Fruit fly (Drosophila melanogaster) Kc167 (cell line): ENCODE measurements around the gene PK2-R2.

ENCODE experiments used
- Myc ChIP-seq: fragments of >200 bp; optimal IDR thresholded peaks from 2 replicates; lab custom pipeline; 2017; ENCODE audit warnings: missing external identifiers
- Sin3A ChIP-seq: fragments of >200 bp; optimal IDR thresholded peaks from 2 replicates; lab custom pipeline; 2018; ENCODE audit warnings: missing external identifiers
- h ChIP-seq: fragments of >200 bp; optimal IDR thresholded peaks from 3 replicates; lab custom pipeline; 2018; ENCODE audit warnings: missing external identifiers
- insv ChIP-seq: fragments of >200 bp; optimal IDR thresholded peaks from 3 replicates; lab custom pipeline; 2018; ENCODE audit warnings: missing external identifiers
- psq ChIP-seq: fragments of >200 bp; optimal IDR thresholded peaks from 2 replicates; lab custom pipeline; 2017; ENCODE audit warnings: missing external identifiers
- ttk ChIP-seq: sonication (Bioruptor generic); optimal IDR thresholded peaks from 2 replicates; lab custom pipeline; 2017; ENCODE audit warnings: missing external identifiers

DNA sequence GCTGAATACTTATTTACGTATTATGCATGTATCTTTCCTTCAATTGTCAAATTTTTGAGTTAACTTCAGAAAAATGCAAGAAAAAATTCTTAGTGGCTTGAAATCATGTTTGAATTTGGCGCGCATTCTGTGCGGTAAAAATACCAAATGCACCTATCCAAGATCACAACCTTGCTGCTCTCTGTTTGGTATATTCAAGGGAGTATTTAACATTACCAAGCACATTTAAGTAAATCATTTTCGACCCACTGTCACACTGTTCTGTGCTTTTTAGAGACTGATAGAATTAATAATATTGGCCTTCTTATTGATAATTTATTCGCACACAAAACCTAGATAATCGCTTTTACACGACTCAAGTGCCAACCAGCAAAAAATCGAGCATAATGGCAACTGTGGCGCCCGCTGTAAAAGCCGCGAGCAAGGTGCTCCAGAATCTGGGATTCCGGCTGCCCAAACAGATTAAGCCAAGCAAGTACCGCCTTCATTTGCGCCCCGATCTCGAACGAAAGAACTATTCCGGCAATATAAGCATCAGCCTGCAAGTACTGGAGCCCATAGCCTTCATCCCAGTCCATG, 24.7 kb downstream of the PK2-R2 start:
- TF ChIP-seq insv (lab: Kevin White, UChicago) (no peak), Sin3A (lab: Kevin White, UChicago) (no peak), Myc (lab: Kevin White, UChicago) (no peak), h (lab: Kevin White, UChicago) (no peak), psq (no peak), ttk (lab: Kevin White, UChicago) (no peak)
